Fruit fly (Drosophila melanogaster): ENCODE data around the gene Pus10.

DNA sequence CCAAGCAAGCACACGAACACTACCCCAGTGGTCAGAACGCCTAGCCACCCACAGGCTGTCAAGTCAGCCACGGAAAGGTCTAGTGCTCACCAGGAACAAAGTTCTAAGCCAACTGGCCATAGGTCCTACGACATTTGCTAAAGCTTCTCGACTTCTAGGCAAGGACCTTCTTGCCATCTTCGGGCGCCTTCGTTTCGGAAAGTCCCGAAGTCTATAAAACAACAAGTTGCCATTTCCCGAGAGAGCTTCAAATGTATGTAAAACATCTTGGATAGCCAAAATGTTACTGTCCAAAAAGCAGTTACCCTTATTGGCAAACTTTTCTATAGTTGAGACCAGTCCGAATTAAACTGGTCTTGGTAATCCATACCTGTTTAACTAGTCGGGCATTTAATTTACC lies 8.6 kb downstream of the Pus10 start:
- TF ChIP-seq NfI (GFP tag; optimal IDR thresholded peaks at IDR 0.05) (no peak), lab (GFP tag; optimal IDR thresholded peaks at IDR 0.05) (no peak), CkIIα-i1 (GFP tag; IDR thresholded peaks at IDR 0.05) (no peak), Gug (GFP tag; IDR thresholded peaks at IDR 0.05) (no peak), HmgD (GFP tag; optimal IDR thresholded peaks at IDR 0.05) (no peak), Aef1 (GFP tag; IDR thresholded peaks at IDR 0.05) (no peak), CG6765 (GFP tag; optimal IDR thresholded peaks at IDR 0.05) (no peak), E2f1 (GFP tag; IDR thresholded peaks at IDR 0.05) (no peak)

Measured in whole organism, embryonic.